Fruit fly (Drosophila melanogaster): ENCODE data around the gene kon.

The kon gene

dm6 chr2L:18477455-18477854 is 26.3 kb downstream of the kon start (continued):
- TF ChIP-seq pb (GFP tag; optimal IDR thresholded peaks at IDR 0.05), result no peak
- peak; percentile 91 for TF ChIP-seq sens-2 (GFP tag; IDR thresholded peaks at IDR 0.05)
- TF ChIP-seq Opbp (GFP tag; IDR thresholded peaks at IDR 0.05; ENCODE audit: partially characterized antibody), result no peak
- peak; percentile 95 for TF ChIP-seq sim (GFP tag; IDR thresholded peaks at IDR 0.05)
- peak; percentile 95 for TF ChIP-seq CoRest (tag; optimal IDR thresholded peaks at IDR 0.05)
- peak; percentile 90 for TF ChIP-seq Oli (tag; optimal IDR thresholded peaks at IDR 0.05)
- TF ChIP-seq CG6854 (GFP tag; optimal IDR thresholded peaks at IDR 0.05), result peak; percentile 69
- TF ChIP-seq CG11696 (GFP tag; IDR thresholded peaks at IDR 0.05), result peak; percentile 78
- no peak for TF ChIP-seq dan (GFP tag; IDR thresholded peaks at IDR 0.05)
- no peak for TF ChIP-seq CG15479 (GFP tag; optimal IDR thresholded peaks at IDR 0.05)
- TF ChIP-seq ewg (GFP tag; optimal IDR thresholded peaks at IDR 0.05), result peak; percentile 67
- TF ChIP-seq dati (GFP tag; IDR thresholded peaks at IDR 0.05), result no peak; the same call in 1 of the 2 replicates
- TF ChIP-seq lilli (GFP tag; optimal IDR thresholded peaks at IDR 0.05), result peak; percentile 69
- TF ChIP-seq Chrac-16 (GFP tag; optimal IDR thresholded peaks at IDR 0.05), result peak; percentile 85
- peak; percentile 82 for TF ChIP-seq CG11085 (GFP tag; IDR thresholded peaks at IDR 0.05)
- peak; percentile 93 for TF ChIP-seq CG11504 (tag; optimal IDR thresholded peaks at IDR 0.05)
- peak; percentile 80 for TF ChIP-seq run (tag; optimal IDR thresholded peaks at IDR 0.05)
- peak; percentile 55 for TF ChIP-seq bab2 (GFP tag; optimal IDR thresholded peaks at IDR 0.05)
- peak; percentile 88 for TF ChIP-seq esg (GFP tag; conservative IDR thresholded peaks at IDR 0.05)
- peak; percentile 84 for TF ChIP-seq CG1233 (GFP tag; optimal IDR thresholded peaks at IDR 0.05)
- TF ChIP-seq luna (GFP tag; optimal IDR thresholded peaks at IDR 0.05), result no peak
- TF ChIP-seq schlank (tag; optimal IDR thresholded peaks at IDR 0.05), result peak; percentile 10
- TF ChIP-seq gsb-n (tag; optimal IDR thresholded peaks at IDR 0.05), result peak; percentile 97
- TF ChIP-seq CG12219 (GFP tag; optimal IDR thresholded peaks at IDR 0.05), result peak; percentile 80
- peak; percentile 77 for TF ChIP-seq CG3847 (GFP tag; IDR thresholded peaks at IDR 0.05)
- no peak for TF ChIP-seq Fer1 (GFP tag; optimal IDR thresholded peaks at IDR 0.05)
- TF ChIP-seq Max (GFP tag; optimal IDR thresholded peaks at IDR 0.05), result peak; percentile 83
- peak; percentile 58 for TF ChIP-seq crol (GFP tag; IDR thresholded peaks at IDR 0.05)
- peak; percentile 66 for TF ChIP-seq GATAe (GFP tag; conservative IDR thresholded peaks at IDR 0.05)
- TF ChIP-seq trh (GFP tag; optimal IDR thresholded peaks at IDR 0.05), result peak; percentile 83
- peak; percentile 74 for TF ChIP-seq BtbVII (GFP tag; optimal IDR thresholded peaks at IDR 0.05)
- peak; percentile 78 for TF ChIP-seq sqz (GFP tag; optimal IDR thresholded peaks at IDR 0.05)
- no peak for TF ChIP-seq Scr (GFP tag; IDR thresholded peaks at IDR 0.05; ENCODE audit: partially characterized antibody)
- peak; percentile 94 for TF ChIP-seq CG33557 (GFP tag; optimal IDR thresholded peaks at IDR 0.05)
- no peak for TF ChIP-seq tna (GFP tag; IDR thresholded peaks at IDR 0.05; ENCODE audit: partially characterized antibody)
- TF ChIP-seq ssp (GFP tag; IDR thresholded peaks at IDR 0.05), result peak; percentile 85
- TF ChIP-seq CG34376 (GFP tag; optimal IDR thresholded peaks at IDR 0.05), result no peak
- no peak for TF ChIP-seq CG13894 (tag; optimal IDR thresholded peaks at IDR 0.05)
- TF ChIP-seq Vsx1 (GFP tag; optimal IDR thresholded peaks at IDR 0.05), result peak; percentile 76
- peak; percentile 95 for TF ChIP-seq ranshi (GFP tag; IDR thresholded peaks at IDR 0.05)
- peak; percentile 55 for TF ChIP-seq CG1647 (GFP tag; optimal IDR thresholded peaks at IDR 0.05)
- TF ChIP-seq sens (GFP tag), result peak; percentile 96
- no peak for TF ChIP-seq HmgD (GFP tag; optimal IDR thresholded peaks at IDR 0.05)
- TF ChIP-seq Dp (GFP tag; optimal IDR thresholded peaks at IDR 0.05), result no peak
- peak; percentile 33 for TF ChIP-seq pum (GFP tag; optimal IDR thresholded peaks at IDR 0.05)
- TF ChIP-seq p53 (GFP tag; optimal IDR thresholded peaks at IDR 0.05), result no peak
- TF ChIP-seq chm (GFP tag; IDR thresholded peaks at IDR 0.05), result no peak
- TF ChIP-seq Atf3 (GFP tag; optimal IDR thresholded peaks at IDR 0.05), result peak; percentile 41
- no peak for TF ChIP-seq ftz-f1 (GFP tag; optimal IDR thresholded peaks at IDR 0.05)
- peak; percentile 87 for TF ChIP-seq CG30403 (GFP tag; optimal IDR thresholded peaks at IDR 0.05)
- TF ChIP-seq CG10267 (tag; optimal IDR thresholded peaks at IDR 0.05), result peak; percentile 91
- TF ChIP-seq CG12391 (tag; optimal IDR thresholded peaks at IDR 0.05), result peak; percentile 95
